Worm (Caenorhabditis elegans): ENCODE measurements around the gene C28H8.5.

- no peak for TF ChIP-seq lsy-2 (tag; optimal IDR thresholded peaks at IDR 0.05)
- no peak for TF ChIP-seq elt-3 (tag; optimal IDR thresholded peaks at IDR 0.05)
- no peak for TF ChIP-seq nhr-77 (tag; optimal IDR thresholded peaks at IDR 0.05)
- no peak for TF ChIP-seq ama-1 (optimal IDR thresholded peaks at IDR 0.05)
- TF ChIP-seq fos-1 (tag; optimal IDR thresholded peaks at IDR 0.05): no peak
- TF ChIP-seq nhr-11 (tag; optimal IDR thresholded peaks at IDR 0.05): no peak
- no peak for TF ChIP-seq peb-1 (tag; optimal IDR thresholded peaks at IDR 0.05)
- TF ChIP-seq snpc-4 (tag; optimal IDR thresholded peaks at IDR 0.05): no peak
Measured at ce11 chrIII:5842920-5843319, 41.2 kb upstream of the C28H8.5 start.
